Worm (Caenorhabditis elegans) whole organism, early embryonic: ENCODE data around the gene rike-1.

Experiments used
- B0310.2 ChIP-seq: sonication (generic microtip); optimal IDR thresholded peaks from 2 replicates; lab custom pipeline; 2016; ENCODE audit warnings: mild to moderate bottlenecking, missing genetic modification characterization, missing compliant biosample characterization
- F13C5.2 ChIP-seq: sonication (generic microtip); optimal IDR thresholded peaks from 2 replicates; lab custom pipeline; 2017; ENCODE audit warnings: mild to moderate bottlenecking, missing genetic modification characterization, inconsistent platforms, missing compliant biosample characterization
- aly-1 ChIP-seq: sonication (generic microtip); optimal IDR thresholded peaks from 2 replicates; lab custom pipeline; 2016; ENCODE audit warnings: missing genetic modification characterization, missing compliant biosample characterization
- ama-1 ChIP-seq: fragments of 150-350 bp; optimal IDR thresholded peaks from 2 replicates; lab custom pipeline; 2014
- ceh-13 ChIP-seq: fragments of 200-800 bp; sonication (Bioruptor generic); optimal IDR thresholded peaks from 2 replicates; lab custom pipeline; 2018; ENCODE audit warnings: mild to moderate bottlenecking, missing genetic modification characterization, missing compliant biosample characterization
- ceh-36 ChIP-seq: sonication (generic microtip); optimal IDR thresholded peaks from 2 replicates; lab custom pipeline; 2016; ENCODE audit warnings: missing genetic modification characterization, inconsistent platforms, missing compliant biosample characterization
- ets-7 ChIP-seq: sonication (generic microtip); optimal IDR thresholded peaks from 2 replicates; lab custom pipeline; 2016; ENCODE audit warnings: missing genotype, missing genetic modification characterization, missing compliant biosample characterization
- flt-1 ChIP-seq: fragments of 200-800 bp; sonication (Bioruptor generic); IDR thresholded peaks from 2 replicates; pipeline ENCODE4 v1.3.6; 2022; ENCODE audit warnings: missing genetic modification characterization, missing compliant biosample characterization
- hmbx-1 ChIP-seq: sonication (generic microtip); optimal IDR thresholded peaks from 2 replicates; lab custom pipeline; 2016; ENCODE audit warnings: mild to moderate bottlenecking, missing genetic modification characterization, missing compliant biosample characterization
- hmg-4 ChIP-seq: fragments of 200-800 bp; sonication (Bioruptor generic); optimal IDR thresholded peaks from 2 replicates; lab custom pipeline; 2018; ENCODE audit warnings: mild to moderate bottlenecking, missing genetic modification characterization, missing compliant biosample characterization
- hnd-1 ChIP-seq: sonication (generic microtip); optimal IDR thresholded peaks from 2 replicates; lab custom pipeline; 2016; ENCODE audit warnings: missing genetic modification characterization, missing compliant biosample characterization
- pes-1 ChIP-seq: fragments of 200-800 bp; sonication (Bioruptor generic); IDR thresholded peaks from 2 replicates; pipeline ENCODE4 v1.3.6; 2022; ENCODE audit warnings: missing genetic modification reagents, missing genetic modification characterization, missing compliant biosample characterization
- scrt-1 ChIP-seq: fragments of 200-800 bp; sonication (Bioruptor generic); IDR thresholded peaks from 2 replicates; pipeline ENCODE4 v1.3.6; 2022; ENCODE audit warnings: missing genetic modification characterization, missing compliant biosample characterization
- sea-1 ChIP-seq: fragments of 200-800 bp; sonication (Bioruptor generic); conservative IDR thresholded peaks from 2 replicates; pipeline ENCODE4 v1.3.6; 2022; ENCODE audit warnings: missing genetic modification characterization, missing compliant biosample characterization
- tbx-11 ChIP-seq: fragments of 200-800 bp; sonication (Bioruptor generic); IDR thresholded peaks from 2 replicates; pipeline ENCODE4 v1.3.6; 2022; ENCODE audit warnings: missing genetic modification characterization, missing compliant biosample characterization
- tbx-37 ChIP-seq: fragments of 200-800 bp; sonication (Bioruptor generic); conservative IDR thresholded peaks from 2 replicates; pipeline ENCODE4 v1.3.6; 2022; ENCODE audit warnings: missing genetic modification reagents, missing genetic modification characterization, missing compliant biosample characterization
- tra-4 ChIP-seq: sonication (generic microtip); optimal IDR thresholded peaks from 2 replicates; lab custom pipeline; 2017; ENCODE audit warnings: missing genetic modification characterization, missing compliant biosample characterization

Gene rike-1

DNA sequence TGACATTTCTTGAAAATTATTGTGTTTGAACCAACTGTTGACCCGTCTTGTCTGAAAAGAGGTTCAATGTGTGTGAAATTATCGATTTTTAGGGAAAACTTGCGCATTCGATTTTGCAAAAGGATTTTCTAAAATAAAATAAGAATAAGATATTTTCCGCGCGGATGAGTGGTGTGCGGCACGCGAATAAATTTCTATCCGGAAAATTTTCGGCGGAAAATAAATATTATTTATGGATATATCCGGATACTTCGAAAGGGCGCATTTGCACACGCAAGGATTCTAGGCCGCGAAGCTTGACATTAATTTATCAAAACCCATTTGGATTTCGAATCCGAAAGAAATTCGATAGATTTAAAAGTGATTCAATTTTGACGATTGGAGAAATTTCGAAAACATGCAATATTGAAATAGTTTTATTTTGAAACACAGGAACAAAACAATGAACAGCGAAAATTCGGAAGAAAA, at the start of gene rike-1:
Gene rike-1, minus strand, starts transcription at position 51 of the 468 bp plus-strand sequence.
- no peak for TF ChIP-seq ceh-13 (GFP tag; lab: Kevin White, UChicago)
- TF ChIP-seq ets-7 (tag; lab: Kevin White, UChicago), result no peak
- no peak for TF ChIP-seq pes-1 (GFP tag; lab: Robert Waterston, UW)
- TF ChIP-seq scrt-1 (GFP tag; lab: Robert Waterston, UW), result no peak
- no peak for TF ChIP-seq flt-1 (GFP tag; lab: Robert Waterston, UW)
- TF ChIP-seq hmg-4 (GFP tag; lab: Kevin White, UChicago), result no peak
- TF ChIP-seq sea-1 (GFP tag; lab: Robert Waterston, UW), result no peak
- TF ChIP-seq B0310.2 (tag; lab: Kevin White, UChicago), result no peak
- no peak for TF ChIP-seq tbx-37
- TF ChIP-seq ama-1 (lab: Kevin White, UChicago), result no peak
- TF ChIP-seq tra-4, result no peak
- TF ChIP-seq tbx-11 (GFP tag; lab: Robert Waterston, UW), result no peak

ce11 chrV:14594943-14595342, 49.3 kb upstream of the rike-1 start:
- TF ChIP-seq B0310.2 (tag; lab: Kevin White, UChicago) (no peak), scrt-1 (GFP tag; lab: Robert Waterston, UW) (no peak), ceh-13 (GFP tag; lab: Kevin White, UChicago) (no peak), tra-4 (no peak), ets-7 (tag; lab: Kevin White, UChicago) (no peak)

- TF ChIP-seq scrt-1 (GFP tag; lab: Robert Waterston, UW) (no peak), hmg-4 (GFP tag; lab: Kevin White, UChicago) (no peak), hmbx-1 (tag; lab: Kevin White, UChicago) (no peak), ceh-13 (GFP tag; lab: Kevin White, UChicago) (no peak), tbx-37 (no peak), sea-1 (GFP tag; lab: Robert Waterston, UW) (no peak), tra-4 (no peak), F13C5.2 (tag; lab: Kevin White, UChicago) (no peak)
These were observed 48.4 kb upstream of the rike-1 start for ce11 chrV:14594103-14594502.

DNA sequence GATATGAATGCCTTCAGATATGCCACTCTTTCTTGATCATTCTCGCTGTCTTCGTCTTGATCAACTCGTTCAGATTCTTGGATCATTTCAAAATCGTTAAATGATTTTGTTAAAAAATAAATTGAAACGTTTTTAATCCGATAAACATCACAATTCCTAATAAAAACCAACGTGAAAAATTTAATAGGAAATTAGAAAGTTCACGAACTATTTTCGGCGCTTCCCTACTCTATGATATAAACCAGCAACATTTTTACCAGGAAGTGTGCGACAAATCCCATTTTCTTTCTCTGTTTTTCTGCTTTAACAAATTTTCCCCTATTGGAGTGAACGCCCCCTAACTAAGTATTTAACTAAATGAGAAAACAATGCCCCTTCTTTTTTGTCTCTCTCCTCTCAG, 39.7 kb upstream of the rike-1 start, which contains the start of gene Y40H4A.2:
Gene Y40H4A.2, minus strand, starts transcription at position 101 of the 400 bp plus-strand sequence.
- TF ChIP-seq pes-1 (GFP tag; lab: Robert Waterston, UW) (no peak), tbx-37 (no peak), hmg-4 (GFP tag; lab: Kevin White, UChicago) (no peak), tbx-11 (GFP tag; lab: Robert Waterston, UW) (no peak), aly-1 (tag; lab: Kevin White, UChicago) (no peak), hmbx-1 (tag; lab: Kevin White, UChicago) (no peak), ets-7 (tag; lab: Kevin White, UChicago) (no peak), scrt-1 (GFP tag; lab: Robert Waterston, UW) (no peak), flt-1 (GFP tag; lab: Robert Waterston, UW) (no peak), ceh-36 (no peak), tra-4 (no peak), ama-1 (lab: Kevin White, UChicago) (no peak)

ce11 chrV:14579619-14580018, 34.0 kb upstream of the rike-1 start, which contains the start of gene gar-3:
gar-3 (minus strand) TSS chrV:14579719.
- TF ChIP-seq B0310.2 (tag; lab: Kevin White, UChicago), result no peak
- TF ChIP-seq aly-1 (tag; lab: Kevin White, UChicago), result no peak
- no peak for TF ChIP-seq F13C5.2 (tag; lab: Kevin White, UChicago)
- TF ChIP-seq hmbx-1 (tag; lab: Kevin White, UChicago), result no peak
- no peak for TF ChIP-seq pes-1 (GFP tag; lab: Robert Waterston, UW)
- TF ChIP-seq tbx-11 (GFP tag; lab: Robert Waterston, UW), result no peak
- no peak for TF ChIP-seq tbx-37
- TF ChIP-seq tra-4, result no peak
- TF ChIP-seq ama-1 (lab: Kevin White, UChicago), result no peak
- TF ChIP-seq scrt-1 (GFP tag; lab: Robert Waterston, UW), result no peak
- no peak for TF ChIP-seq sea-1 (GFP tag; lab: Robert Waterston, UW)
- no peak for TF ChIP-seq ceh-36
- TF ChIP-seq ceh-13 (GFP tag; lab: Kevin White, UChicago), result no peak
- TF ChIP-seq hnd-1 (tag; lab: Kevin White, UChicago), result no peak

ce11 chrV:14576745-14577373, 31.2 kb upstream of the rike-1 start:
- TF ChIP-seq ceh-36 (no peak), ama-1 (lab: Kevin White, UChicago) (no peak), tbx-37 (no peak), ceh-13 (GFP tag; lab: Kevin White, UChicago) (no peak), B0310.2 (tag; lab: Kevin White, UChicago) (no peak), ets-7 (tag; lab: Kevin White, UChicago) (no peak), F13C5.2 (tag; lab: Kevin White, UChicago) (no peak), tra-4 (no peak), pes-1 (GFP tag; lab: Robert Waterston, UW) (no peak), sea-1 (GFP tag; lab: Robert Waterston, UW) (no peak), flt-1 (GFP tag; lab: Robert Waterston, UW) (no peak), hnd-1 (tag; lab: Kevin White, UChicago) (no peak), scrt-1 (GFP tag; lab: Robert Waterston, UW) (no peak), tbx-11 (GFP tag; lab: Robert Waterston, UW) (no peak), hmg-4 (GFP tag; lab: Kevin White, UChicago) (no peak), hmbx-1 (tag; lab: Kevin White, UChicago) (no peak), aly-1 (tag; lab: Kevin White, UChicago) (no peak)

DNA sequence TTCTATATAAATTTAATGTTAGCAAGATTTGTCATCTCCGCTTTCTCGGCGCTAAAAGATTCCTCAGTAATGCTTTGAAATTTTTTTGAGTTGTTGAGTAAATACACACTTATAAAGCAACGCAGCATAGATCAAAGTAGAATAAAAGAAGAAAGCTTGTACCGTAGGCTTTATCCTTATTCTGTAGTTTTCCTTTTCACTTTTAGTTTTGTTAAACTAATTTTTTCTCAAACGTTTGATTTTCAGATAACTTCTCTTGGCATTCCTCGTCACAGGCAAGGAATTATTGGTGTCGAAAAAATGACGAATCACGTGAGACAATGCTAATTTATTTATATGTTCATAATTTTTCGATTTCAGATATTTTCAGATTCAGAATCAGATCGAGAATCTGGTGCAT, 16.9 kb upstream of the rike-1 start, which contains the start of gene C53A5.11:
Gene C53A5.11, plus strand, starts transcription at position 301 of the 400 bp plus-strand sequence.
- TF ChIP-seq scrt-1 (GFP tag; lab: Robert Waterston, UW) (no peak), tbx-37 (no peak), tbx-11 (GFP tag; lab: Robert Waterston, UW) (no peak), hmbx-1 (tag; lab: Kevin White, UChicago) (no peak), aly-1 (tag; lab: Kevin White, UChicago) (no peak)
